Fruit fly (Drosophila melanogaster) whole organism, embryonic: Measurements from ENCODE around the gene Tsp2A.

ENCODE experiments used
- Adf1 ChIP-seq: fragments of 200-800 bp; sonication (Bioruptor generic); IDR thresholded peaks from 2 replicates; pipeline ENCODE4 v1.3.6; 2022; ENCODE audit warnings: missing biosample characterization, missing genetic modification characterization
- B-H1 ChIP-seq: fragments of 200-800 bp; sonication (Bioruptor generic); IDR thresholded peaks from 3 replicates; pipeline ENCODE4 v1.3.6; 2022; ENCODE audit warnings: missing biosample characterization, missing genetic modification characterization
- Bgb ChIP-seq: fragments of 200-800 bp; sonication (Bioruptor generic); IDR thresholded peaks from 2 replicates; pipeline ENCODE4 v1.3.6; 2022; ENCODE audit warnings: missing biosample characterization, missing genetic modification characterization; ENCODE audit not compliant: partially characterized antibody
- Blimp-1 ChIP-seq: fragments of 200-800 bp; sonication (Bioruptor generic); optimal IDR thresholded peaks from 3 replicates; lab custom pipeline; 2018; ENCODE audit warnings: missing biosample characterization, missing genetic modification characterization, mild to moderate bottlenecking, moderate library complexity, missing genetic modification reagents
- CG10565 ChIP-seq: fragments of 200-800 bp; sonication (Bioruptor generic); optimal IDR thresholded peaks from 3 replicates; lab custom pipeline; 2016; ENCODE audit warnings: missing biosample characterization, mild to moderate bottlenecking, missing genetic modification characterization
- CG10979 ChIP-seq: fragments of 200-800 bp; sonication (Bioruptor generic); optimal IDR thresholded peaks from 2 replicates; lab custom pipeline; 2018; ENCODE audit warnings: missing biosample characterization, mild to moderate bottlenecking, missing genetic modification characterization, moderate library complexity
- CG12071 ChIP-seq: fragments of 200-800 bp; sonication (Bioruptor generic); optimal IDR thresholded peaks from 3 replicates; lab custom pipeline; 2018; ENCODE audit warnings: missing biosample characterization, mild to moderate bottlenecking, missing genetic modification characterization
- CG13123 ChIP-seq: fragments of 200-800 bp; sonication (Bioruptor generic); optimal IDR thresholded peaks from 2 replicates; lab custom pipeline; 2016; ENCODE audit warnings: missing biosample characterization, missing genetic modification characterization
- CG13287 ChIP-seq: fragments of 200-800 bp; sonication (Bioruptor generic); IDR thresholded peaks from 2 replicates; pipeline ENCODE4 v1.3.6; 2022; ENCODE audit warnings: missing biosample characterization, missing genetic modification characterization; ENCODE audit not compliant: partially characterized antibody
- CG13894 ChIP-seq: fragments of 200-800 bp; sonication (Bioruptor generic); optimal IDR thresholded peaks from 3 replicates; lab custom pipeline; 2018; ENCODE audit warnings: missing biosample characterization, mild to moderate bottlenecking, missing genetic modification characterization, moderate library complexity
- CG16813 ChIP-seq: fragments of 200-800 bp; sonication (Bioruptor generic); IDR thresholded peaks from 3 replicates; pipeline ENCODE4 v1.3.6; 2022; ENCODE audit warnings: missing biosample characterization, missing genetic modification characterization; ENCODE audit not compliant: partially characterized antibody
- CG17359 ChIP-seq: fragments of 200-800 bp; sonication (Bioruptor generic); optimal IDR thresholded peaks from 3 replicates; lab custom pipeline; 2018; ENCODE audit warnings: missing biosample characterization, mild to moderate bottlenecking, missing genetic modification characterization, moderate library complexity
- CG31365 ChIP-seq: fragments of 200-800 bp; sonication (Bioruptor generic); optimal IDR thresholded peaks from 2 replicates; lab custom pipeline; 2018; ENCODE audit warnings: missing biosample characterization, mild to moderate bottlenecking, missing genetic modification characterization
- CG3726 ChIP-seq: fragments of 200-800 bp; sonication (Bioruptor generic); IDR thresholded peaks from 3 replicates; pipeline ENCODE4, ENCODE4 v1.3.6; 2022; ENCODE audit warnings: missing biosample characterization, missing genetic modification characterization
- CG4707 ChIP-seq: fragments of 200-800 bp; sonication (Bioruptor generic); optimal IDR thresholded peaks from 2 replicates; lab custom pipeline; 2018; ENCODE audit warnings: missing biosample characterization, mild to moderate bottlenecking, missing genetic modification characterization, moderate library complexity
- CG6175 ChIP-seq: fragments of 200-800 bp; sonication (Bioruptor generic); IDR thresholded peaks from 3 replicates; pipeline ENCODE4 v1.3.6; 2022; ENCODE audit warnings: missing biosample characterization, missing genetic modification characterization
- CG8359 ChIP-seq: fragments of 200-800 bp; sonication (Bioruptor generic); optimal IDR thresholded peaks from 2 replicates; lab custom pipeline; 2017; ENCODE audit warnings: missing biosample characterization, mild to moderate bottlenecking, missing genetic modification characterization, borderline replicate concordance
- CTCF ChIP-seq: fragments of 200-800 bp; sonication (Bioruptor generic); optimal IDR thresholded peaks from 2 replicates; lab custom pipeline; 2017; ENCODE audit warnings: missing biosample characterization, mild to moderate bottlenecking, missing genetic modification characterization, moderate library complexity
- ERR ChIP-seq: fragments of 200-800 bp; sonication (Bioruptor generic); optimal IDR thresholded peaks from 2 replicates; lab custom pipeline; 2016; ENCODE audit warnings: missing biosample characterization, missing genetic modification characterization
- MTF-1 ChIP-seq: fragments of 200-800 bp; sonication (Bioruptor generic); optimal IDR thresholded peaks from 2 replicates; lab custom pipeline; 2018; ENCODE audit warnings: missing biosample characterization, mild to moderate bottlenecking, missing genetic modification characterization, borderline replicate concordance
- Oli ChIP-seq: fragments of 200-800 bp; sonication (Bioruptor generic); optimal IDR thresholded peaks from 2 replicates; lab custom pipeline; 2018; ENCODE audit warnings: missing biosample characterization, mild to moderate bottlenecking, missing genetic modification characterization, moderate library complexity
- PHDP ChIP-seq: fragments of 200-800 bp; sonication (Bioruptor generic); optimal IDR thresholded peaks from 3 replicates; lab custom pipeline; 2018; ENCODE audit warnings: missing biosample characterization, mild to moderate bottlenecking, missing genetic modification characterization, moderate library complexity
- Sox100B ChIP-seq: fragments of 200-800 bp; sonication (Bioruptor generic); optimal IDR thresholded peaks from 3 replicates; lab custom pipeline; 2018; ENCODE audit warnings: missing biosample characterization, mild to moderate bottlenecking, missing genetic modification characterization
- Trl ChIP-seq, 3 experiments: fragments of >200 bp in 2 of 3; fragments of 200-800 bp in 1 of 3; sonication (Bioruptor generic) in 1 of 3; optimal IDR thresholded peaks; 2 replicates in 1 of 3; 3 replicates in 2 of 3; lab custom pipeline; 2016 to 2017; ENCODE audit warnings: missing biosample characterization in 1 of 3, missing genetic modification characterization in 1 of 3
- ara ChIP-seq: fragments of 200-800 bp; sonication (Bioruptor generic); IDR thresholded peaks from 2 replicates; pipeline ENCODE4 v1.3.6; 2022; ENCODE audit warnings: missing biosample characterization, missing genetic modification characterization
- bcd ChIP-seq: fragments of 200-800 bp; sonication (Bioruptor generic); optimal IDR thresholded peaks from 2 replicates; lab custom pipeline; 2017; ENCODE audit warnings: missing biosample characterization, mild to moderate bottlenecking, missing genetic modification characterization
- chinmo ChIP-seq: fragments of 200-800 bp; sonication (Bioruptor generic); IDR thresholded peaks from 4 replicates; pipeline ENCODE4 v1.3.6; 2022; ENCODE audit warnings: missing biosample characterization, missing genetic modification characterization; ENCODE audit not compliant: partially characterized antibody
- chm ChIP-seq: fragments of 200-800 bp; sonication (Bioruptor generic); IDR thresholded peaks from 2 replicates; pipeline ENCODE4 v1.3.6; 2022; ENCODE audit warnings: missing biosample characterization, missing genetic modification characterization
- chn ChIP-seq: fragments of 200-800 bp; sonication (Bioruptor generic); optimal IDR thresholded peaks from 2 replicates; lab custom pipeline; 2016; ENCODE audit warnings: missing biosample characterization, missing genetic modification characterization
- crol ChIP-seq: fragments of 200-800 bp; sonication (Bioruptor generic); IDR thresholded peaks from 2 replicates; pipeline ENCODE4 v1.3.6; 2022; ENCODE audit warnings: missing biosample characterization, missing genetic modification characterization
- lov ChIP-seq, 2 experiments: fragments of 200-800 bp in 1 of 2; fragments of >200 bp in 1 of 2; sonication (Bioruptor generic) in 1 of 2; IDR thresholded peaks in 1 of 2; optimal IDR thresholded peaks in 1 of 2; 2 replicates in 1 of 2; 3 replicates in 1 of 2; pipeline versions ENCODE4 v1.3.6 to Lab custom; 2017 to 2022; ENCODE audit warnings: missing biosample characterization in 1 of 2, missing genetic modification characterization in 1 of 2
- luna ChIP-seq: fragments of 200-800 bp; sonication (Bioruptor generic); optimal IDR thresholded peaks from 2 replicates; lab custom pipeline; 2016; ENCODE audit warnings: missing biosample characterization, missing genetic modification characterization
- mirr ChIP-seq: fragments of 200-800 bp; sonication (Bioruptor generic); optimal IDR thresholded peaks from 3 replicates; lab custom pipeline; 2018; ENCODE audit warnings: missing biosample characterization, mild to moderate bottlenecking, missing genetic modification characterization
- nmo ChIP-seq: fragments of 200-800 bp; sonication (Bioruptor generic); optimal IDR thresholded peaks from 2 replicates; lab custom pipeline; 2018; ENCODE audit warnings: missing biosample characterization, mild to moderate bottlenecking, missing genetic modification characterization, moderate library complexity
- oc ChIP-seq: fragments of 200-800 bp; sonication (Bioruptor generic); optimal IDR thresholded peaks from 2 replicates; lab custom pipeline; 2018; ENCODE audit warnings: missing biosample characterization, mild to moderate bottlenecking, missing genetic modification characterization, moderate library complexity
- odd ChIP-seq: fragments of 200-800 bp; sonication (Bioruptor generic); optimal IDR thresholded peaks from 2 replicates; lab custom pipeline; 2017; ENCODE audit warnings: missing biosample characterization, mild to moderate bottlenecking, missing genetic modification characterization
- p53 ChIP-seq: fragments of 200-800 bp; sonication (Bioruptor generic); optimal IDR thresholded peaks from 2 replicates; lab custom pipeline; 2016; ENCODE audit warnings: missing biosample characterization, missing genetic modification characterization
- phol ChIP-seq: fragments of 200-800 bp; sonication (Bioruptor generic); optimal IDR thresholded peaks from 3 replicates; lab custom pipeline; 2018; ENCODE audit warnings: missing biosample characterization, mild to moderate bottlenecking, missing genetic modification characterization, moderate library complexity
- pros ChIP-seq: fragments of 200-800 bp; sonication (Bioruptor generic); optimal IDR thresholded peaks from 3 replicates; lab custom pipeline; 2019; ENCODE audit warnings: missing biosample characterization, mild to moderate bottlenecking, missing genetic modification characterization, moderate library complexity
- ranshi ChIP-seq: fragments of 200-800 bp; sonication (Bioruptor generic); IDR thresholded peaks from 2 replicates; pipeline ENCODE4 v1.3.6; 2022; ENCODE audit warnings: missing biosample characterization, missing genetic modification characterization
- schlank ChIP-seq: fragments of 200-800 bp; sonication (Bioruptor generic); optimal IDR thresholded peaks from 2 replicates; lab custom pipeline; 2018; ENCODE audit warnings: missing biosample characterization, mild to moderate bottlenecking, missing genetic modification characterization
- sd ChIP-seq: fragments of 200-800 bp; sonication (Bioruptor generic); optimal IDR thresholded peaks from 3 replicates; lab custom pipeline; 2018; ENCODE audit warnings: missing biosample characterization, mild to moderate bottlenecking, missing genetic modification characterization, moderate library complexity
- stwl ChIP-seq: fragments of 200-800 bp; sonication (Bioruptor generic); optimal IDR thresholded peaks from 3 replicates; lab custom pipeline; 2018; ENCODE audit warnings: missing biosample characterization, mild to moderate bottlenecking, missing genetic modification characterization, moderate library complexity
- toy ChIP-seq: fragments of 200-800 bp; sonication (Bioruptor generic); IDR thresholded peaks from 2 replicates; pipeline ENCODE4 v1.3.6; 2022; ENCODE audit warnings: missing biosample characterization, missing genetic modification characterization
- unc-4 ChIP-seq: fragments of 200-800 bp; sonication (Bioruptor generic); IDR thresholded peaks from 2 replicates; pipeline ENCODE4 v1.3.6; 2022; ENCODE audit warnings: missing biosample characterization, missing genetic modification characterization; ENCODE audit not compliant: partially characterized antibody
- vvl ChIP-seq: fragments of 200-800 bp; sonication (Bioruptor generic); IDR thresholded peaks from 2 replicates; pipeline ENCODE4 v1.3.6; 2022; ENCODE audit warnings: missing biosample characterization, missing genetic modification characterization

The Tsp2A gene

dm6 chrX:1299928-1300327, 46.4 kb upstream of the Tsp2A start:
- TF ChIP-seq CG10979 (tag; lab: Kevin White, UChicago) (peak; percentile 70), mirr (no peak), Oli (tag; lab: Kevin White, UChicago) (no peak), odd (GFP tag; lab: Kevin White, UChicago) (no peak), CG16813 (GFP tag; lab: Robert Waterston, UW) (no peak), luna (GFP tag; lab: Kevin White, UChicago) (no peak), Sox100B (GFP tag; lab: Kevin White, UChicago) (no peak), Blimp-1 (GFP tag; lab: Kevin White, UChicago) (peak; percentile 13), CTCF (GFP tag; lab: Kevin White, UChicago) (peak; percentile 87), ERR (GFP tag; lab: Kevin White, UChicago) (no peak), bcd (GFP tag; lab: Kevin White, UChicago) (no peak)
- TF ChIP-seq, all 482 proteins: peak for 3

DNA sequence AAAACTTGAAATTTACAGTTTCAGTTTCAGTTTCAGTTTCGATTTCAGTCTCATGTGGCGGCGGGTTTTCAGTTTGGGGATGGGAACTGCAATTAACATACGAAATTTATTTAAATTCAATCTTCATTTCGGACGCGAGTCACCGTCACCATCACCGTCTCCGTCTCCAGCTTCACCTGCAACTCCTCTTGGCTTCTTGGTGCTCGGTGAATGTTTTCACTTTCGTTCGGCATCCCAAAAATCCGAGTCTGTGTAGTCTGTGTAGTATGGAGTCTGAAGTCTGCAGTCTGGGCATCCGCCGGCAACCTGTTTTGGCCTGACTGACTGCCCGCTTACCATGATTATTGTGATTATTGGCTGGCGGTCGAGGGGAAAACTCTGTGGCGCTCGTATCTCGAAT, 42.4 kb upstream of the Tsp2A start:
- TF ChIP-seq sd: peak; percentile 36
- TF ChIP-seq Blimp-1 (GFP tag; lab: Kevin White, UChicago): peak; percentile 98
- no peak for TF ChIP-seq phol (tag; lab: Kevin White, UChicago)
- no peak for TF ChIP-seq B-H1
- TF ChIP-seq CG4707 (GFP tag; lab: Kevin White, UChicago): no peak
- peak; percentile 10 for TF ChIP-seq pros (GFP tag; lab: Kevin White, UChicago)
- TF ChIP-seq vvl (GFP tag; lab: Robert Waterston, UW): peak; percentile 51; the same call in 1 of the 2 replicates
- TF ChIP-seq MTF-1 (GFP tag; lab: Kevin White, UChicago): no peak
- no peak for TF ChIP-seq CG8359 (GFP tag; lab: Kevin White, UChicago)
- TF ChIP-seq CG17359: no peak
- TF ChIP-seq Trl (optimal IDR thresholded peaks at IDR 0.05; lab: Kevin White, UChicago): no peak
- TF ChIP-seq Trl (GFP tag; optimal IDR thresholded peaks at IDR 0.05; lab: Kevin White, UChicago): no peak
- no peak for TF ChIP-seq stwl (tag; lab: Kevin White, UChicago)
- no peak for TF ChIP-seq nmo (GFP tag; lab: Kevin White, UChicago)
- TF ChIP-seq CG3726 (GFP tag; lab: Robert Waterston, UW): no peak
- TF ChIP-seq toy (GFP tag; lab: Robert Waterston, UW): no peak
- TF ChIP-seq, all 482 proteins: peak for 4

- TF ChIP-seq CG12071 (GFP tag; lab: Kevin White, UChicago) (no peak), schlank (tag; lab: Kevin White, UChicago) (no peak), Blimp-1 (GFP tag; lab: Kevin White, UChicago) (peak; percentile 54), CG6175 (peak; percentile 87), chm (GFP tag; lab: Robert Waterston, UW) (0 out of 2 replicates have a peak, but pooled peaks have one; percentile 19), lov (optimal IDR thresholded peaks at IDR 0.05; lab: Kevin White, UChicago) (no peak), lov (GFP tag; IDR thresholded peaks at IDR 0.05; lab: Robert Waterston, UW) (no peak), crol (GFP tag; lab: Robert Waterston, UW) (peak; percentile 79), CG13287 (GFP tag; lab: Robert Waterston, UW) (peak; percentile 23; the same call in 1 of the 2 replicates), unc-4 (GFP tag; lab: Robert Waterston, UW) (no peak), vvl (GFP tag; lab: Robert Waterston, UW) (peak; percentile 37; the same call in 1 of the 2 replicates), ranshi (no peak), ara (GFP tag; lab: Robert Waterston, UW) (no peak), CG13123 (no peak), chn (GFP tag; lab: Kevin White, UChicago) (peak; percentile 26), PHDP (tag; lab: Kevin White, UChicago) (no peak), p53 (GFP tag; lab: Kevin White, UChicago) (peak; percentile 40), CG31365 (tag; lab: Kevin White, UChicago) (no peak), chinmo (GFP tag; lab: Robert Waterston, UW) (peak; percentile 76; the same call in 1 of the 4 replicates), CG10565 (GFP tag; lab: Kevin White, UChicago) (no peak), oc (peak; percentile 7), Adf1 (GFP tag; lab: Robert Waterston, UW) (peak; percentile 30; the same call in 1 of the 2 replicates), CG13894 (peak; percentile 36), Bgb (peak; percentile 22; the same call in 1 of the 2 replicates)
Measured at dm6 chrX:1308444-1308843, 37.9 kb upstream of the Tsp2A start.
